Worm (Caenorhabditis elegans) whole organism, L1 larva: ENCODE results near the gene srx-7.

Experiments
- aly-2 ChIP-seq: fragments of 150-350 bp; optimal IDR thresholded peaks from 2 replicates; lab custom pipeline; 2014; ENCODE audit warnings: missing biosample characterization, missing genetic modification characterization
- egl-27 ChIP-seq, 2 experiments: fragments of 150-350 bp in 1 of 2; sonication (generic microtip); optimal IDR thresholded peaks; 3 replicates each; lab custom pipeline; 2017 to 2018; ENCODE audit warnings: missing biosample characterization in 2 of 2, missing genetic modification characterization in 2 of 2, missing genetic modification reagents in 2 of 2
- lsy-2 ChIP-seq, 2 experiments: fragments of 150-350 bp; optimal IDR thresholded peaks; 2 replicates each; lab custom pipeline; 2014; ENCODE audit warnings: missing biosample characterization in 2 of 2, missing genetic modification characterization in 2 of 2
- skn-1 ChIP-seq: fragments of 150-350 bp; optimal IDR thresholded peaks from 2 replicates; lab custom pipeline; 2014; ENCODE audit warnings: missing biosample characterization, missing genetic modification characterization
- sup-37 ChIP-seq: fragments of 200-800 bp; sonication (Bioruptor generic); optimal IDR thresholded peaks from 2 replicates; lab custom pipeline; 2018; ENCODE audit warnings: mild to moderate bottlenecking, missing genetic modification characterization, missing compliant biosample characterization
- tlp-1 ChIP-seq: fragments of 150-350 bp; optimal IDR thresholded peaks from 2 replicates; lab custom pipeline; 2014; ENCODE audit warnings: missing biosample characterization, missing genetic modification characterization
- ztf-4 ChIP-seq: fragments of 150-350 bp; optimal IDR thresholded peaks from 2 replicates; lab custom pipeline; 2014; ENCODE audit warnings: missing biosample characterization, missing genetic modification characterization

DNA sequence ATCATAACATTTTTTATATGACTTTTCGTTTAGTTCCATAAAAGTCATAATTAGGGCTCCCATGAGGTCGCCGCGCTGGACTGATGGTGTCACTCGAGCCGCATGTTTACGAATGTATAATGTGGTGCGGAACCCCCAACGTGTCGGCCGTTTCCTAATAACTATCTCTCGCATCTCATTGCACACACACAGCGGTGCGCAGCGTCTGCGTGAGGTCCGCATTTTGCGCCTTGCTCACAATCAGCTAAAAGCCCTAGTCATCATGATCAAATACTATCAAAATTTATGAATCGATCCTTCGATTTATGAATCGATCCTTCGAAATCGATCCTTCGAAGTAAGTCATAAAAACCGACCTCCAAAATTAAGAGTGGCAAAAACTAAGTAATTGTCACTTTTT lies at the start of gene srx-7:
- TF ChIP-seq aly-2 (tag; lab: Kevin White, UChicago) (no peak), lsy-2 (tag; optimal IDR thresholded peaks at IDR 0.05; lab: Kevin White, UChicago) (no peak), skn-1 (tag; lab: Kevin White, UChicago) (no peak), egl-27 (tag; optimal IDR thresholded peaks at IDR 0.05; lab: Kevin White, UChicago) (no peak), sup-37 (GFP tag; lab: Kevin White, UChicago) (no peak), tlp-1 (tag; lab: Kevin White, UChicago) (no peak), ztf-4 (tag; lab: Kevin White, UChicago) (no peak)
